Worm (Caenorhabditis elegans) whole organism, L3 larva: ENCODE results near the gene C55C3.73.

Experiments
- ZK546.5 ChIP-seq: sonication (generic microtip); optimal IDR thresholded peaks from 2 replicates; lab custom pipeline; 2017; ENCODE audit warnings: missing biosample characterization, missing genetic modification characterization
- aly-2 ChIP-seq: fragments of 150-350 bp; optimal IDR thresholded peaks from 2 replicates; lab custom pipeline; 2014; ENCODE audit warnings: missing biosample characterization, missing genetic modification characterization
- ama-1 ChIP-seq: fragments of 150-350 bp; optimal IDR thresholded peaks from 2 replicates; lab custom pipeline; 2018
- ceh-9 ChIP-seq: sonication (generic microtip); optimal IDR thresholded peaks from 2 replicates; lab custom pipeline; 2018; ENCODE audit warnings: missing biosample characterization, missing genetic modification characterization
- daf-12 ChIP-seq: fragments of 150-350 bp; optimal IDR thresholded peaks from 2 replicates; lab custom pipeline; 2014; ENCODE audit warnings: missing biosample characterization, missing genetic modification reagents, missing genetic modification characterization
- egl-27 ChIP-seq: sonication (generic microtip); optimal IDR thresholded peaks from 4 replicates; lab custom pipeline; 2017; ENCODE audit warnings: missing biosample characterization, missing genetic modification reagents, missing genetic modification characterization
- elt-1 ChIP-seq: fragments of 150-350 bp; optimal IDR thresholded peaks from 2 replicates; lab custom pipeline; 2014; ENCODE audit warnings: missing biosample characterization, missing genetic modification characterization
- elt-2 ChIP-seq: sonication (generic microtip); optimal IDR thresholded peaks from 2 replicates; lab custom pipeline; 2016; ENCODE audit warnings: missing genetic modification reagents, mild to moderate bottlenecking, missing genetic modification characterization, missing compliant biosample characterization
- eor-1 ChIP-seq, 2 experiments: fragments of 150-350 bp; optimal IDR thresholded peaks; 2 replicates each; lab custom pipeline; 2014 to 2018; ENCODE audit warnings: missing biosample characterization in 2 of 2, missing genetic modification characterization in 2 of 2
- fkh-10 ChIP-seq: sonication (generic microtip); optimal IDR thresholded peaks from 2 replicates; lab custom pipeline; 2017; ENCODE audit warnings: missing biosample characterization, missing genetic modification reagents, missing genetic modification characterization
- fkh-2 ChIP-seq: fragments of 150-350 bp; optimal IDR thresholded peaks from 2 replicates; lab custom pipeline; 2014; ENCODE audit warnings: missing biosample characterization, missing genetic modification reagents, missing genetic modification characterization
- fos-1 ChIP-seq: fragments of 150-350 bp; optimal IDR thresholded peaks from 2 replicates; lab custom pipeline; 2014; ENCODE audit warnings: missing biosample characterization, missing genetic modification characterization
- jun-1 ChIP-seq: fragments of 150-350 bp; optimal IDR thresholded peaks from 2 replicates; lab custom pipeline; 2014; ENCODE audit warnings: missing biosample characterization, missing genetic modification reagents, missing genetic modification characterization
- lin-39 ChIP-seq: fragments of 150-350 bp; optimal IDR thresholded peaks from 2 replicates; lab custom pipeline; 2018; ENCODE audit warnings: missing biosample characterization, missing genetic modification reagents, missing genetic modification characterization
- lsy-12 ChIP-seq: sonication (generic microtip); optimal IDR thresholded peaks from 2 replicates; lab custom pipeline; 2016; ENCODE audit warnings: mild to moderate bottlenecking, missing genetic modification characterization, missing compliant biosample characterization
- mdl-1 ChIP-seq: fragments of 150-350 bp; optimal IDR thresholded peaks from 2 replicates; lab custom pipeline; 2014; ENCODE audit warnings: missing biosample characterization, missing genetic modification characterization
- mml-1 ChIP-seq: fragments of 150-350 bp; sonication (generic microtip); optimal IDR thresholded peaks from 3 replicates; lab custom pipeline; 2014; ENCODE audit warnings: missing biosample characterization, missing genetic modification characterization
- nfya-1 ChIP-seq: sonication (generic microtip); optimal IDR thresholded peaks from 2 replicates; lab custom pipeline; 2017; ENCODE audit warnings: missing genetic modification characterization, mild to moderate bottlenecking, missing compliant biosample characterization, antibody characterized with exemption, moderate library complexity; ENCODE audit not compliant: insufficient read depth
- nhr-23 ChIP-seq: fragments of 150-350 bp; optimal IDR thresholded peaks from 2 replicates; lab custom pipeline; 2014; ENCODE audit warnings: missing biosample characterization, missing genetic modification reagents, missing genetic modification characterization
- nhr-237 ChIP-seq: fragments of 150-350 bp; optimal IDR thresholded peaks from 2 replicates; lab custom pipeline; 2014; ENCODE audit warnings: missing biosample characterization, missing genetic modification characterization
- nhr-25 ChIP-seq: sonication (generic microtip); optimal IDR thresholded peaks from 2 replicates; lab custom pipeline; 2017; ENCODE audit warnings: missing biosample characterization, missing genetic modification characterization
- nhr-28 ChIP-seq: fragments of 150-350 bp; optimal IDR thresholded peaks from 2 replicates; lab custom pipeline; 2014; ENCODE audit warnings: missing biosample characterization, missing genetic modification characterization
- nhr-43 ChIP-seq: sonication (generic microtip); optimal IDR thresholded peaks from 2 replicates; lab custom pipeline; 2016; ENCODE audit warnings: mild to moderate bottlenecking, missing genetic modification characterization, missing compliant biosample characterization; ENCODE audit not compliant: poor library complexity, severe bottlenecking
- nhr-67 ChIP-seq: fragments of 150-350 bp; optimal IDR thresholded peaks from 2 replicates; lab custom pipeline; 2014; ENCODE audit warnings: missing biosample characterization, missing genetic modification characterization
- nhr-76 ChIP-seq: fragments of 150-350 bp; sonication (generic microtip); optimal IDR thresholded peaks from 5 replicates; lab custom pipeline; 2014; ENCODE audit warnings: missing biosample characterization, missing genetic modification characterization
- pha-4 ChIP-seq: fragments of 150-350 bp; optimal IDR thresholded peaks from 2 replicates; lab custom pipeline; 2014; ENCODE audit warnings: missing biosample characterization, missing genetic modification reagents, missing genetic modification characterization
- pqm-1 ChIP-seq: fragments of 150-350 bp; optimal IDR thresholded peaks from 2 replicates; lab custom pipeline; 2017; ENCODE audit warnings: missing biosample characterization, missing genetic modification characterization, inconsistent platforms
- sea-2 ChIP-seq: fragments of 150-350 bp; sonication (generic microtip); optimal IDR thresholded peaks from 4 replicates; lab custom pipeline; 2014; ENCODE audit warnings: missing biosample characterization, missing genetic modification reagents, missing genetic modification characterization
- skn-1 ChIP-seq: fragments of 150-350 bp; optimal IDR thresholded peaks from 2 replicates; lab custom pipeline; 2014; ENCODE audit warnings: missing biosample characterization, missing genetic modification characterization
- snpc-4 ChIP-seq: fragments of 150-350 bp; optimal IDR thresholded peaks from 2 replicates; lab custom pipeline; 2014; ENCODE audit warnings: missing biosample characterization, missing genetic modification characterization
- ztf-11 ChIP-seq: fragments of 150-350 bp; optimal IDR thresholded peaks from 2 replicates; lab custom pipeline; 2014; ENCODE audit warnings: missing biosample characterization, missing genetic modification characterization

C55C3.73 gene

DNA sequence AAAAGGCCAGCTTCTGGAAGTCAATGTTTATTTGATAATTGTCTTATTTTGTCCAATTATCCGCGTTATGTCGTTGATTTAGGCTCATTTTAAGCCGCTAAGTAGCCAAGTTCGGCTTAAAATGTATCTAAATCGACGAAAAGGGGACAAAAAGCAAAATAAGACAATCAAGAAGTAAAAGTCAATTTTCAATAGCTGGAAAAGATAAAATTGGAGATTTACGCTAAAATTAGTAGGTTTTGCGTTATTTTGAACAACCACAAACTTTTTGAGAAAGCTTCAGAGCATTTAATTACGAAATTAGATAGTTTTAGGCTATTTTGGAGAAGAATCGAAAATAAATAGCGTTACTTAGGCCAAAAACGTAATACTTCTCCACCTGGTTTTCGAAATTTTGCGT is 40.4 kb downstream of the C55C3.73 start:
- TF ChIP-seq nhr-43 (tag; lab: Kevin White, UChicago) (no peak), nhr-25 (no peak), elt-2 (tag; lab: Kevin White, UChicago) (no peak), fkh-2 (tag; lab: Kevin White, UChicago) (no peak), nhr-67 (no peak), nhr-23 (tag; lab: Kevin White, UChicago) (no peak), sea-2 (GFP tag; lab: Kevin White, UChicago) (no peak), fkh-10 (GFP tag; lab: Kevin White, UChicago) (no peak), lin-39 (tag; lab: Kevin White, UChicago) (no peak), snpc-4 (tag; lab: Kevin White, UChicago) (no peak), eor-1 (tag; optimal IDR thresholded peaks at IDR 0.05; lab: Kevin White, UChicago) (no peak), aly-2 (tag; lab: Kevin White, UChicago) (no peak), mml-1 (tag; lab: Kevin White, UChicago) (no peak), mdl-1 (no peak), nfya-1 (tag; lab: Kevin White, UChicago) (no peak), skn-1 (no peak), ZK546.5 (tag; lab: Kevin White, UChicago) (no peak)

DNA sequence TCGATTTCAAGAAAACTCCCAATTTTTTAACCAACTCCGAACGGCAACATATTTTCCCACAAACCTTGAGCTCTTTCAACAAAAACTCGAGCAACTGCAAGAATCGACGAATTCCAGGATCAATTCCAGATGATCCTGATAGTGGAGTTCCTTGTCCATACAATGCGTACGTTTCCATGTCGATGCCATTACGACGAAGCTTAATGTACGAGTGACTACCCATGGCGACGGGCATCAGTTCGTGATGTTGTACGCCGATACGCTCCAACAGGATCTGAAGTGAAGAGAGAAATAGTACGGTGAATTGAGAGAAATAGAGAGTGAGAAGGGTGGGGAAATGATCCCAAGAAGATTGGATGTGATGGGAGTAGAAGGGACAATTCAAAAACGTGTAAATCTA is 41.2 kb downstream of the C55C3.73 start:
- TF ChIP-seq nhr-237 (tag; lab: Kevin White, UChicago) = no peak
- TF ChIP-seq jun-1 (tag; lab: Kevin White, UChicago) = no peak
- TF ChIP-seq nhr-28 (tag; lab: Kevin White, UChicago) = no peak
- TF ChIP-seq fos-1 (tag; lab: Kevin White, UChicago) = no peak
- no peak for TF ChIP-seq aly-2 (tag; lab: Kevin White, UChicago)
- peak; percentile 81 for TF ChIP-seq ama-1 (lab: Kevin White, UChicago)
- no peak for TF ChIP-seq fkh-2 (tag; lab: Kevin White, UChicago)

DNA sequence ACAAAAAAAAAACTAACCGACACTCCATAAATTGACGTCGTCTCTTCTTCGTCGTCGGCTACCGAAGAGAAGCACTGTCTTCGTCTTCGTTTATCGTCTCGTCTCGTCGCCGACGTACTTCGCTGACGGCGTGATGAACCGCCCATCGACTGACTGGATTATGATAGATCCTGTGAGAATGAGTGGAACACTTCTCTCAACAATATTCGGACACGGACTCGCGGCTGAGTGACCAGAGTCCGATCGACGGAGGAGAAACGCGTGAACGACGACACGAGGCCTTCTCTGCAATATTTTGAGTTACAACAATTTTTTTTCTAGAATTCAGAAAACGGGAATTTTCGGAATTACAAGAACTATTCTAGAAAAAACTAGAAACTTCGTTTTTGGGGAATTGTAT is 43.0 kb downstream of the C55C3.73 start, which contains the start of gene skn-1:
Gene skn-1, minus strand, starts transcription at position 146 of the 400 bp plus-strand sequence.
- TF ChIP-seq lsy-12 (tag; lab: Kevin White, UChicago) (peak; percentile 14), ama-1 (lab: Kevin White, UChicago) (no peak), nhr-25 (no peak), nhr-28 (tag; lab: Kevin White, UChicago) (no peak), elt-1 (tag; lab: Kevin White, UChicago) (no peak)

DNA sequence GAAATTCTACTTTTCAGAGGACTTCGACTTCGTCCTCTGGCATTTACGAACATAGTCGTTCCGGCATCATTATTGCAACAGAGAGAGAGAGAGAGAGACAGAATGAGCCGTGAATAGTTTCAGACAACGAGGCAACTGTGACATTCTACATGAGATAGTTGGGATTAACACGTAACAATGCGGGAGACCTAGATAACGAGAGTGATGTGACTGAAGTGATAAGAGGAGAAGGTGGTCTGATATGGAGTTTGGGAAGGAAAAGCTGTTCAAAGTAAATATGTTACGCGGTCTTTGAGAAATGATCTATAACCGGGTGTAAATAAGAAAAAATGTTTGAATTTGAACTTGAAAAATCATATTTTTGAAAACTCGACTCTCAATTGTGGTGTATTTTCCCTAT is 43.8 kb downstream of the C55C3.73 start:
- TF ChIP-seq jun-1 (tag; lab: Kevin White, UChicago) = peak; percentile 58
- no peak for TF ChIP-seq fos-1 (tag; lab: Kevin White, UChicago)
- no peak for TF ChIP-seq nhr-237 (tag; lab: Kevin White, UChicago)
- no peak for TF ChIP-seq ztf-11 (tag; lab: Kevin White, UChicago)
- no peak for TF ChIP-seq nhr-67
- TF ChIP-seq pqm-1 = peak; percentile 95
- TF ChIP-seq elt-2 (tag; lab: Kevin White, UChicago) = peak; percentile 86
- no peak for TF ChIP-seq fkh-2 (tag; lab: Kevin White, UChicago)
- TF ChIP-seq nfya-1 (tag; lab: Kevin White, UChicago) = peak; percentile 21
- no peak for TF ChIP-seq ZK546.5 (tag; lab: Kevin White, UChicago)
- no peak for TF ChIP-seq nhr-76
- TF ChIP-seq ceh-9 (tag; lab: Kevin White, UChicago) = no peak
- TF ChIP-seq egl-27 (tag; lab: Kevin White, UChicago) = no peak
- peak; percentile 71 for TF ChIP-seq pha-4 (tag; lab: Kevin White, UChicago)
- TF ChIP-seq nhr-23 (tag; lab: Kevin White, UChicago) = no peak

DNA sequence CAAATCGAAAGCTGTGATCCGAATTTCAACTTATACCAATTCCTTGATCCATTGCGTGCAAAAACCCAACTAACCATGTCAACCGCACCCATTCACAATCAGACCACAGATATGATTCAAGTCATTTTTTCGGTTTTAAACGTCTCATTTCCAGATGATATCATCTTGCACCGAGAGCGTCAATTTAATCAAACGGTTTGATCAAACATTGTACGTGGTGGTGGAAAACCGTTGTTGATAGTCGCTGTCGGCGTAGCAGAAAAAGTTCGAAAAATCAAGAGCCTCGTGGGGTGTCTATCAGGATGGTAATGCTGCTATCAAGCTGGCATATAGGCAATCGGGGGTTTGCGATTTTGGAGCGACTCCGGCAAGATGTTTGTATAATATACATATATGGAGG is 44.4 kb downstream of the C55C3.73 start:
- TF ChIP-seq nhr-76 = no peak
- TF ChIP-seq pqm-1 = peak; percentile 88
- peak; percentile 68 for TF ChIP-seq elt-2 (tag; lab: Kevin White, UChicago)

DNA sequence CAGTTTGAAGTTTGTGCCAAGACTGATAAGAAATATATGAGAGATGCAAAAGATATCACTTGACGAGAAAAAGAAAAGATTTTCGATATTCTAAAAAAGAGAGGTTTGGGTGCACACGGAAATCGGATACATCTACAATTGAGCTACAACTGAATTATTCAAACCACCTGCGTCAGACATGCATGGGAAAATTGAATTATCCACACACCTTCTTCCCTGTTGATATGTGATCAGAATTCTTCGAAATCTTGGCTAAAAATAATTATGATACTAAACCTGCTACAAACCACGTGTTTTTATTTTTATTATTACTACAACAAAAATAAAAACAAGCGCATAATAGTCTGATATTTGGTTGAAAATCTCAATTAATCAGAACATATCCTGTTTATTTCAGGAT is 45.0 kb downstream of the C55C3.73 start:
- TF ChIP-seq elt-2 (tag; lab: Kevin White, UChicago) (peak; percentile 52), lin-39 (tag; lab: Kevin White, UChicago) (no peak), daf-12 (tag; lab: Kevin White, UChicago) (no peak)
